Fruit fly (Drosophila melanogaster) whole organism, adult: ENCODE measurements around the gene CG14074.

Experiments
- CG11617 ChIP-seq: fragments of 200-800 bp; sonication (Bioruptor generic); optimal IDR thresholded peaks from 2 replicates; lab custom pipeline; 2017; ENCODE audit warnings: mild to moderate bottlenecking, missing biosample characterization, missing genetic modification reagents, missing genetic modification characterization
- CG12768 ChIP-seq: fragments of 200-800 bp; sonication (Bioruptor generic); optimal IDR thresholded peaks from 2 replicates; lab custom pipeline; 2017; ENCODE audit warnings: missing biosample characterization, missing genetic modification characterization, mild to moderate bottlenecking, moderate library complexity, missing genetic modification reagents
- CG14711 ChIP-seq: fragments of 200-800 bp; sonication (Bioruptor generic); optimal IDR thresholded peaks from 2 replicates; lab custom pipeline; 2018; ENCODE audit warnings: missing biosample characterization, mild to moderate bottlenecking, missing genetic modification characterization, moderate library complexity
- CG1620 ChIP-seq: fragments of 200-800 bp; sonication (Bioruptor generic); optimal IDR thresholded peaks from 2 replicates; lab custom pipeline; 2016; ENCODE audit warnings: missing biosample characterization, missing genetic modification characterization
- CG33017 ChIP-seq: fragments of 200-800 bp; sonication (Bioruptor generic); optimal IDR thresholded peaks from 2 replicates; lab custom pipeline; 2018; ENCODE audit warnings: missing biosample characterization, mild to moderate bottlenecking, missing genetic modification characterization, moderate library complexity
- CG5204 ChIP-seq: fragments of 200-800 bp; sonication (Bioruptor generic); optimal IDR thresholded peaks from 2 replicates; lab custom pipeline; 2016; ENCODE audit warnings: missing biosample characterization, missing genetic modification characterization
- CG7045 ChIP-seq: fragments of 200-800 bp; sonication (Bioruptor generic); optimal IDR thresholded peaks from 2 replicates; lab custom pipeline; 2017; ENCODE audit warnings: missing biosample characterization, mild to moderate bottlenecking, missing genetic modification characterization
- CG7101 ChIP-seq: fragments of 200-800 bp; sonication (Bioruptor generic); optimal IDR thresholded peaks from 2 replicates; lab custom pipeline; 2018; ENCODE audit warnings: missing biosample characterization, mild to moderate bottlenecking, missing genetic modification characterization, moderate library complexity
- Clk ChIP-seq: fragments of 200-800 bp; sonication (Bioruptor generic); optimal IDR thresholded peaks from 2 replicates; lab custom pipeline; 2017; ENCODE audit warnings: missing biosample characterization, missing genetic modification characterization
- Crg-1 ChIP-seq: fragments of 200-800 bp; sonication (Bioruptor generic); optimal IDR thresholded peaks from 2 replicates; lab custom pipeline; 2016; ENCODE audit warnings: missing biosample characterization, missing genetic modification characterization
- Hr96 ChIP-seq: fragments of 200-800 bp; sonication (Bioruptor generic); optimal IDR thresholded peaks from 2 replicates; lab custom pipeline; 2016; ENCODE audit warnings: missing biosample characterization, missing genetic modification characterization
- Mnt ChIP-seq: fragments of 200-800 bp; sonication (Bioruptor generic); optimal IDR thresholded peaks from 2 replicates; lab custom pipeline; 2016; ENCODE audit warnings: missing biosample characterization, mild to moderate bottlenecking, missing genetic modification characterization
- bab1 ChIP-seq: fragments of 200-800 bp; sonication (Bioruptor generic); optimal IDR thresholded peaks from 3 replicates; lab custom pipeline; 2019; ENCODE audit warnings: missing biosample characterization, mild to moderate bottlenecking, missing genetic modification characterization, moderate library complexity
- cic ChIP-seq: fragments of 200-800 bp; sonication (Bioruptor generic); optimal IDR thresholded peaks from 2 replicates; lab custom pipeline; 2017; ENCODE audit warnings: missing biosample characterization, mild to moderate bottlenecking, missing genetic modification characterization, moderate library complexity
- cnc ChIP-seq, 2 experiments: fragments of >200 bp; optimal IDR thresholded peaks; 2 replicates each; lab custom pipeline; 2017
- kay ChIP-seq: fragments of 200-800 bp; sonication (Bioruptor generic); peaks from one replicate; lab custom pipeline; 2016; ENCODE audit warnings: missing biosample characterization, missing genetic modification characterization, borderline replicate concordance
- ovo ChIP-seq: fragments of 200-800 bp; sonication (Bioruptor generic); optimal IDR thresholded peaks from 2 replicates; lab custom pipeline; 2016; ENCODE audit warnings: missing biosample characterization, missing genetic modification characterization
- pad ChIP-seq: fragments of 200-800 bp; sonication (Bioruptor generic); optimal IDR thresholded peaks from 3 replicates; lab custom pipeline; 2017; ENCODE audit warnings: missing biosample characterization, missing genetic modification characterization, mild to moderate bottlenecking, moderate library complexity, missing genetic modification reagents
- tj ChIP-seq: fragments of 200-800 bp; sonication (Bioruptor generic); optimal IDR thresholded peaks from 3 replicates; lab custom pipeline; 2017; ENCODE audit warnings: missing biosample characterization, mild to moderate bottlenecking, missing genetic modification characterization, moderate library complexity
- toe ChIP-seq: fragments of 200-800 bp; sonication (Bioruptor generic); optimal IDR thresholded peaks from 2 replicates; lab custom pipeline; 2016; ENCODE audit warnings: missing biosample characterization, missing genetic modification characterization

The CG14074 gene

dm6 chr3L:18837707-18838244 lies 28.2 kb upstream of the CG14074 start:
- TF ChIP-seq ovo (GFP tag; lab: Kevin White, UChicago), result peak; percentile 31
- peak; percentile 58 for TF ChIP-seq kay (GFP tag; lab: Kevin White, UChicago)
- no peak for TF ChIP-seq CG33017 (tag; lab: Kevin White, UChicago)
- TF ChIP-seq CG1620 (GFP tag; lab: Kevin White, UChicago), result peak; percentile 26

dm6 chr3L:18839996-18840369 lies 26.0 kb upstream of the CG14074 start:
- TF ChIP-seq CG7045 (GFP tag; lab: Kevin White, UChicago) (no peak), pad (GFP tag; lab: Kevin White, UChicago) (peak; percentile 39)

- TF ChIP-seq CG7045 (GFP tag; lab: Kevin White, UChicago) (no peak), CG33017 (tag; lab: Kevin White, UChicago) (peak; percentile 21), CG5204 (GFP tag; lab: Kevin White, UChicago) (peak; percentile 6), CG12768 (GFP tag; lab: Kevin White, UChicago) (peak; percentile 69), CG14711 (tag; lab: Kevin White, UChicago) (no peak), cic (GFP tag; lab: Kevin White, UChicago) (peak; percentile 74), Clk (no peak), pad (GFP tag; lab: Kevin White, UChicago) (no peak), toe (no peak), ovo (GFP tag; lab: Kevin White, UChicago) (peak; percentile 4), tj (GFP tag; lab: Kevin White, UChicago) (peak; percentile 41), CG1620 (GFP tag; lab: Kevin White, UChicago) (peak; percentile 48), bab1 (peak; percentile 51), Crg-1 (GFP tag; lab: Kevin White, UChicago) (peak; percentile 30), Mnt (GFP tag; lab: Kevin White, UChicago) (peak; percentile 86), cnc (optimal IDR thresholded peaks at IDR 0.05; lab: Kevin White, UChicago) (no peak), CG11617 (GFP tag; lab: Kevin White, UChicago) (peak; percentile 23)
Observed at dm6 chr3L:18840370-18841007, 25.5 kb upstream of the CG14074 start.

dm6 chr3L:18841269-18841668 lies 24.8 kb upstream of the CG14074 start:
- peak; percentile 2 for TF ChIP-seq bab1
- TF ChIP-seq cic (GFP tag; lab: Kevin White, UChicago), result peak; percentile 4
- TF ChIP-seq kay (GFP tag; lab: Kevin White, UChicago), result peak; percentile 66
- TF ChIP-seq pad (GFP tag; lab: Kevin White, UChicago), result peak; percentile 0
- TF ChIP-seq tj (GFP tag; lab: Kevin White, UChicago), result peak; percentile 35
- no peak for TF ChIP-seq Hr96

- TF ChIP-seq CG11617 (GFP tag; lab: Kevin White, UChicago) (no peak), kay (GFP tag; lab: Kevin White, UChicago) (no peak), Mnt (GFP tag; lab: Kevin White, UChicago) (no peak), CG7101 (tag; lab: Kevin White, UChicago) (no peak), cic (GFP tag; lab: Kevin White, UChicago) (no peak), Hr96 (no peak), CG12768 (GFP tag; lab: Kevin White, UChicago) (no peak), CG5204 (GFP tag; lab: Kevin White, UChicago) (no peak), Crg-1 (GFP tag; lab: Kevin White, UChicago) (no peak), cnc (optimal IDR thresholded peaks at IDR 0.05; lab: Kevin White, UChicago) (no peak), Clk (no peak), toe (no peak)
Observed at dm6 chr3L:18842236-18842635, 23.8 kb upstream of the CG14074 start.

dm6 chr3L:18845833-18846232 lies 20.2 kb upstream of the CG14074 start:
- TF ChIP-seq bab1 (no peak), ovo (GFP tag; lab: Kevin White, UChicago) (no peak), kay (GFP tag; lab: Kevin White, UChicago) (no peak), CG33017 (tag; lab: Kevin White, UChicago) (no peak)

dm6 chr3L:18846233-18846271 lies 20.0 kb upstream of the CG14074 start, which contains the start of gene Indy:
Gene Indy (minus strand): TSS chr3L:18846267.
- TF ChIP-seq pad (GFP tag; lab: Kevin White, UChicago) (no peak), CG14711 (tag; lab: Kevin White, UChicago) (no peak), cnc (optimal IDR thresholded peaks at IDR 0.05; lab: Kevin White, UChicago) (no peak), CG1620 (GFP tag; lab: Kevin White, UChicago) (no peak), CG7045 (GFP tag; lab: Kevin White, UChicago) (no peak), CG5204 (GFP tag; lab: Kevin White, UChicago) (no peak), Clk (no peak), cic (GFP tag; lab: Kevin White, UChicago) (no peak)

dm6 chr3L:18846272-18846741 lies 19.7 kb upstream of the CG14074 start:
- TF ChIP-seq pad (GFP tag; lab: Kevin White, UChicago) (peak; percentile 91), Crg-1 (GFP tag; lab: Kevin White, UChicago) (no peak), tj (GFP tag; lab: Kevin White, UChicago) (peak; percentile 58)
